Worm (Caenorhabditis elegans) whole organism, mixed stage, embryonic: Measurements from ENCODE around the gene abhd-3.1.

ENCODE experiments used
- M03D4.4 ChIP-seq: sonication (generic microtip); optimal IDR thresholded peaks from 2 replicates; lab custom pipeline; 2017; ENCODE audit warnings: mild to moderate bottlenecking, missing genetic modification characterization, missing compliant biosample characterization
- bed-3 ChIP-seq: fragments of 200-800 bp; sonication (Bioruptor generic); optimal IDR thresholded peaks from 3 replicates; lab custom pipeline; 2018; ENCODE audit warnings: mild to moderate bottlenecking, missing genetic modification characterization, moderate library complexity, missing compliant biosample characterization
- blmp-1 ChIP-seq: fragments of 150-350 bp; optimal IDR thresholded peaks from 2 replicates; lab custom pipeline; 2014; ENCODE audit warnings: missing biosample characterization, missing genetic modification characterization
- ceh-39 ChIP-seq: fragments of 150-350 bp; optimal IDR thresholded peaks from 2 replicates; lab custom pipeline; 2014; ENCODE audit warnings: missing biosample characterization, missing genetic modification characterization
- ceh-83 ChIP-seq: fragments of 200-800 bp; sonication (Bioruptor generic); optimal IDR thresholded peaks from 2 replicates; lab custom pipeline; 2018; ENCODE audit warnings: mild to moderate bottlenecking, missing genetic modification characterization, missing compliant biosample characterization
- ces-1 ChIP-seq: fragments of 150-350 bp; optimal IDR thresholded peaks from 2 replicates; lab custom pipeline; 2014; ENCODE audit warnings: missing biosample characterization, missing genetic modification reagents, missing genetic modification characterization
- drap-1 ChIP-seq: fragments of 200-800 bp; sonication (Bioruptor generic); optimal IDR thresholded peaks from 3 replicates; lab custom pipeline; 2018; ENCODE audit warnings: mild to moderate bottlenecking, missing genetic modification characterization, missing compliant biosample characterization
- elt-1 ChIP-seq: sonication (generic microtip); optimal IDR thresholded peaks from 2 replicates; lab custom pipeline; 2017; ENCODE audit warnings: missing genetic modification characterization, mild to moderate bottlenecking, missing compliant biosample characterization, antibody characterized with exemption, moderate library complexity, borderline replicate concordance; ENCODE audit not compliant: insufficient read depth
- elt-3 ChIP-seq: fragments of 150-350 bp; optimal IDR thresholded peaks from 2 replicates; lab custom pipeline; 2014; ENCODE audit warnings: missing biosample characterization, missing genetic modification characterization
- flh-1 ChIP-seq: fragments of 200-800 bp; sonication (Bioruptor generic); optimal IDR thresholded peaks from 2 replicates; lab custom pipeline; 2018; ENCODE audit warnings: mild to moderate bottlenecking, missing genetic modification characterization, moderate library complexity, missing compliant biosample characterization
- ham-2 ChIP-seq: fragments of 200-800 bp; sonication (Bioruptor generic); optimal IDR thresholded peaks from 2 replicates; lab custom pipeline; 2018; ENCODE audit warnings: mild to moderate bottlenecking, missing genetic modification characterization, missing compliant biosample characterization
- hlh-1 ChIP-seq: fragments of 150-350 bp; optimal IDR thresholded peaks from 2 replicates; lab custom pipeline; 2014; ENCODE audit warnings: missing biosample characterization, missing genetic modification reagents, missing genetic modification characterization
- lin-13 ChIP-seq: fragments of 150-350 bp; optimal IDR thresholded peaks from 2 replicates; lab custom pipeline; 2014; ENCODE audit warnings: missing biosample characterization, missing genetic modification characterization
- lin-32 ChIP-seq: fragments of 200-800 bp; sonication (Bioruptor generic); optimal IDR thresholded peaks from 2 replicates; lab custom pipeline; 2018; ENCODE audit warnings: mild to moderate bottlenecking, missing genetic modification characterization, missing compliant biosample characterization
- lsy-2 ChIP-seq: fragments of 150-350 bp; optimal IDR thresholded peaks from 2 replicates; lab custom pipeline; 2014; ENCODE audit warnings: missing biosample characterization, missing genetic modification characterization
- mab-5 ChIP-seq: fragments of 150-350 bp; optimal IDR thresholded peaks from 2 replicates; lab custom pipeline; 2014; ENCODE audit warnings: missing biosample characterization, missing genetic modification characterization
- mep-1 ChIP-seq: fragments of 150-350 bp; optimal IDR thresholded peaks from 2 replicates; lab custom pipeline; 2017; ENCODE audit warnings: missing biosample characterization, missing genetic modification reagents, missing genetic modification characterization, inconsistent platforms
- mls-2 ChIP-seq: sonication (generic microtip); optimal IDR thresholded peaks from 2 replicates; lab custom pipeline; 2016; ENCODE audit warnings: mild to moderate bottlenecking, missing genetic modification characterization, moderate library complexity, missing compliant biosample characterization
- nhr-12 ChIP-seq: fragments of 150-350 bp; optimal IDR thresholded peaks from 2 replicates; lab custom pipeline; 2014; ENCODE audit warnings: missing biosample characterization, missing genetic modification characterization
- nhr-2 ChIP-seq: fragments of 150-350 bp; optimal IDR thresholded peaks from 2 replicates; lab custom pipeline; 2014; ENCODE audit warnings: missing biosample characterization, missing genetic modification characterization
- nhr-237 ChIP-seq: fragments of 150-350 bp; optimal IDR thresholded peaks from 2 replicates; lab custom pipeline; 2014; ENCODE audit warnings: missing biosample characterization, missing genetic modification characterization
- nhr-76 ChIP-seq: sonication (generic microtip); optimal IDR thresholded peaks from 2 replicates; lab custom pipeline; 2017; ENCODE audit warnings: missing biosample characterization, missing genetic modification characterization
- pha-4 ChIP-seq: fragments of 150-350 bp; optimal IDR thresholded peaks from 2 replicates; lab custom pipeline; 2018; ENCODE audit warnings: missing biosample characterization, missing genetic modification reagents, missing genetic modification characterization
- sem-2 ChIP-seq: fragments of 200-800 bp; sonication (Bioruptor generic); optimal IDR thresholded peaks from 2 replicates; lab custom pipeline; 2018; ENCODE audit warnings: mild to moderate bottlenecking, missing genetic modification characterization, missing compliant biosample characterization
- snpc-4 ChIP-seq: fragments of 150-350 bp; optimal IDR thresholded peaks from 2 replicates; lab custom pipeline; 2014; ENCODE audit warnings: missing biosample characterization, missing genetic modification characterization
- sptf-1 ChIP-seq: sonication (generic microtip); optimal IDR thresholded peaks from 2 replicates; lab custom pipeline; 2017; ENCODE audit warnings: mild to moderate bottlenecking, missing genetic modification characterization, moderate library complexity, missing compliant biosample characterization
- tbx-8 ChIP-seq: fragments of 200-800 bp; sonication (Bioruptor generic); optimal IDR thresholded peaks from 2 replicates; lab custom pipeline; 2018; ENCODE audit warnings: mild to moderate bottlenecking, missing genetic modification characterization, moderate library complexity, missing compliant biosample characterization
- unc-120 ChIP-seq: sonication (generic microtip); optimal IDR thresholded peaks from 2 replicates; lab custom pipeline; 2017; ENCODE audit warnings: missing genetic modification characterization, missing compliant biosample characterization; ENCODE audit not compliant: poor library complexity, severe bottlenecking
- unc-39 ChIP-seq: fragments of 150-350 bp; optimal IDR thresholded peaks from 2 replicates; lab custom pipeline; 2014; ENCODE audit warnings: missing biosample characterization, missing genetic modification characterization
- unc-62 ChIP-seq: fragments of 150-350 bp; optimal IDR thresholded peaks from 2 replicates; lab custom pipeline; 2014; ENCODE audit warnings: missing biosample characterization, missing genetic modification reagents, missing genetic modification characterization
- zip-8 ChIP-seq: fragments of 150-350 bp; optimal IDR thresholded peaks from 2 replicates; lab custom pipeline; 2014; ENCODE audit warnings: missing biosample characterization, missing genetic modification characterization
- ztf-11 ChIP-seq: fragments of 150-350 bp; optimal IDR thresholded peaks from 2 replicates; lab custom pipeline; 2014; ENCODE audit warnings: missing biosample characterization, missing genetic modification characterization

The abhd-3.1 gene

DNA sequence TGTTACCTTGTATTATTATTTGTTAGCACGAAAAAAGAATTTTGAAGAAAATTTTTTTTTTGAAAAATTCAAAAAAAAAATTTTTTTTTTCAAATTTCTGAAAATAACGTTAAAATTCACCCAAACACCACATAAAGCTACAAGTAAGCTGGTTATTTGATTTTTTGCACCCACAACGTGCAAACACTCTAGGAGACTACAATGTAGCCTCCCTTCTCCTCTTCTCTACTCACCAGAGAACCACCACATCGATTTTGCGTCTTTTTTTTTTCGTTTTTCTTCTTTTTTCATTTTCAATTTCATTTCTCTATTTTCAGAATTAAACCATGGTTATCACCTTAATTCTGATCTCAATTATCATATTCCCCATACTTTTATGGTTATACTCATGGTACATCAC is at the start of gene abhd-3.1:
Gene abhd-3.1 (plus strand): TSS at position 318 of the 400 bp plus-strand sequence.
- TF ChIP-seq unc-120 (no peak), ces-1 (GFP tag; lab: Kevin White, UChicago) (peak; percentile 0)

DNA sequence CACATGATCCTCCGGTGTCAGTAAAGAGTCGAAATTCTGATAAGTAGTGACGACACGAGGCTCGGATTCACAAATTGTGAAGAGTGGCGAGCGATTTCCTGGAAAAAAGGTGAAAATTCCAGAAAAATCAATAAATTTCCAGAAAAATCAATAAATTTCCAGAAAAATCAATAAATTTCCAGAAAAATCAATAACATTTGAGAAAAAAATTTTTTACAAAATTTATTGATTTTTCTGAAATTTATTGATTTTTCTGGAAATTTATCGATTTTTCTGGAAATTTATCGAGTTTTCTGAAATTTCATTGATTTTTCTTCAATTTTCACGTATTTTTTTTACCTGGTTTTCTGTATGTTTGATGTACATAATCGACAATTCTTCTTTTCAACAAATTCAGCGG is 49.3 kb upstream of the abhd-3.1 start:
- TF ChIP-seq mls-2, result no peak
- no peak for TF ChIP-seq flh-1
- TF ChIP-seq ham-2 (GFP tag; lab: Kevin White, UChicago), result no peak
- TF ChIP-seq unc-39 (tag; lab: Kevin White, UChicago), result no peak
- TF ChIP-seq unc-62 (GFP tag; lab: Kevin White, UChicago), result no peak
- TF ChIP-seq M03D4.4 (tag; lab: Kevin White, UChicago), result no peak
- no peak for TF ChIP-seq ceh-83
- no peak for TF ChIP-seq ceh-39 (tag; lab: Kevin White, UChicago)
- TF ChIP-seq tbx-8 (GFP tag; lab: Kevin White, UChicago), result no peak
- no peak for TF ChIP-seq pha-4 (tag; lab: Kevin White, UChicago)
- TF ChIP-seq snpc-4 (tag; lab: Kevin White, UChicago), result no peak
- TF ChIP-seq elt-1 (tag; lab: Kevin White, UChicago), result no peak
- TF ChIP-seq mep-1 (tag; lab: Kevin White, UChicago), result no peak

- TF ChIP-seq ceh-39 (tag; lab: Kevin White, UChicago), result no peak
- TF ChIP-seq unc-39 (tag; lab: Kevin White, UChicago), result no peak
- no peak for TF ChIP-seq drap-1 (GFP tag; lab: Kevin White, UChicago)
These were observed 47.9 kb upstream of the abhd-3.1 start, which contains the start of gene fars-2 for ce11 chrV:19907365-19907764. fars-2 (minus strand) TSS chrV:19907434.

DNA sequence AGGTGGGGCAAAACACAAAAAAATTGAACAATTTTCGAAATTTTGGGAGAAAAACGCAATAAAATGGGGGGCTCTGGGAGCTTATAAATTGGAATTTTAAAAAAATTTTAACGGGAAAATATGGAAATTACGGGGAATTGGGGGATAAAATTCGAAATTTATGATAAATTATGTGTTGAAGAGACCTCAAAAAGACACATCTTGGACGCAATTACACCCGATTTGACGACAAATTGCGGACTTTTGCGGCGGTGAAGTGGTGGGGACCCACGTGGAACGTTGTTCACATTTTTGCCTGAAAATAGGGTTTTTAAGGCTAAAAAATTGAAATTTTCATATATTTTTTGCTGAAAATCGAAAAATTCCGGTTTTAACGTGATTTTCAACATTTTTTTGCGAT is 46.4 kb upstream of the abhd-3.1 start:
- no peak for TF ChIP-seq zip-8 (tag; lab: Kevin White, UChicago)
- no peak for TF ChIP-seq ztf-11
- no peak for TF ChIP-seq tbx-8 (GFP tag; lab: Kevin White, UChicago)
- TF ChIP-seq mls-2, result no peak
- TF ChIP-seq bed-3, result no peak
- no peak for TF ChIP-seq nhr-2 (tag; lab: Kevin White, UChicago)
- TF ChIP-seq hlh-1 (tag; lab: Kevin White, UChicago), result no peak
- TF ChIP-seq lin-32 (GFP tag; lab: Kevin White, UChicago), result no peak
- no peak for TF ChIP-seq ham-2 (GFP tag; lab: Kevin White, UChicago)
- TF ChIP-seq nhr-12 (tag; lab: Kevin White, UChicago), result no peak
- no peak for TF ChIP-seq ceh-83
- no peak for TF ChIP-seq elt-3 (tag; lab: Kevin White, UChicago)

DNA sequence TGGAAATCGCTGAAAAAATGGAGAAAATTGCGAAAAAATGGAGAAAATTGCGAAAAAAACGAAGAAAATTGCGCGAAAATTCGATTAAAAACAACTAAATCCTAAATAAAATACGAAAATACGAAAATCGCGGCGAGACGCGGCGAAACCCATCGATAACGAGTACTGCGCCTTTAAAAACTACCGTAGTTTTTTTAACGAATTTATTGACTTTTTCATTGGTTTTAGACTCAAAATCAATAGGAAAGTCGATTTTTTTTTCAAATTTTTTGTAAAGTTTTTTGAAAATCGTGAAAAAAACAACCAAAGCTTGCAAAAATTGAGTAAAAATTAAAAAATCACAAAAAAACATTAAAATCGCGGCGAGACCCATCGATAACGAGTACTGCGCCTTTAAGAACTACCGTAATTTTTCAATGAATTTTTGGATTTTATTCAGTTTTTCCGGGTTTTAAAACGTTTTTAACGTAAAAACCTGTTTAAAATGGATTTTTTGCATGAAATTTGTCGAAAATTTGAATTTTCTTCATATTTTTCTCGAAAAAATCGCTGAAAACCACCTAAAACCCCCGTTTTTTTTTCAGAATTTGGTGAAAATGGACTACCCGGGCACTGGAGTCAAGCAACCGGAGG is 39.2 kb upstream of the abhd-3.1 start, which contains the start of the genes chk-2 and Y60A3A.19:
Gene chk-2 (minus strand): TSS at position 51 of the 633 bp plus-strand sequence.
Gene Y60A3A.19 (plus strand): TSS at position 583 of the 633 bp plus-strand sequence.
- no peak for TF ChIP-seq lsy-2
- TF ChIP-seq nhr-12 (tag; lab: Kevin White, UChicago), result no peak
- TF ChIP-seq ham-2 (GFP tag; lab: Kevin White, UChicago), result no peak
- no peak for TF ChIP-seq sptf-1 (tag; lab: Kevin White, UChicago)
- TF ChIP-seq ces-1 (GFP tag; lab: Kevin White, UChicago), result no peak
- no peak for TF ChIP-seq ztf-11
- no peak for TF ChIP-seq bed-3
- TF ChIP-seq hlh-1 (tag; lab: Kevin White, UChicago), result no peak
- TF ChIP-seq pha-4 (tag; lab: Kevin White, UChicago), result no peak
- no peak for TF ChIP-seq nhr-76 (tag; lab: Kevin White, UChicago)
- no peak for TF ChIP-seq M03D4.4 (tag; lab: Kevin White, UChicago)
- no peak for TF ChIP-seq lin-13
- TF ChIP-seq nhr-237 (tag; lab: Kevin White, UChicago), result no peak
- no peak for TF ChIP-seq tbx-8 (GFP tag; lab: Kevin White, UChicago)
- TF ChIP-seq, all 35 proteins: peak for 0

ce11 chrV:19922613-19923012 is 32.7 kb upstream of the abhd-3.1 start, which contains the start of gene Y60A3A.16:
Y60A3A.16 (minus strand) TSS chrV:19922713.
- TF ChIP-seq drap-1 (GFP tag; lab: Kevin White, UChicago) (no peak), mls-2 (no peak), sem-2 (GFP tag; lab: Kevin White, UChicago) (no peak), flh-1 (no peak), ceh-39 (tag; lab: Kevin White, UChicago) (no peak), snpc-4 (tag; lab: Kevin White, UChicago) (no peak), M03D4.4 (tag; lab: Kevin White, UChicago) (no peak), elt-1 (tag; lab: Kevin White, UChicago) (no peak), elt-3 (tag; lab: Kevin White, UChicago) (no peak), lsy-2 (no peak), mab-5 (tag; lab: Kevin White, UChicago) (no peak), blmp-1 (no peak), mep-1 (tag; lab: Kevin White, UChicago) (no peak)
